Worm (Caenorhabditis elegans): Measurements from ENCODE around the gene cyn-7.

cyn-7 gene

DNA sequence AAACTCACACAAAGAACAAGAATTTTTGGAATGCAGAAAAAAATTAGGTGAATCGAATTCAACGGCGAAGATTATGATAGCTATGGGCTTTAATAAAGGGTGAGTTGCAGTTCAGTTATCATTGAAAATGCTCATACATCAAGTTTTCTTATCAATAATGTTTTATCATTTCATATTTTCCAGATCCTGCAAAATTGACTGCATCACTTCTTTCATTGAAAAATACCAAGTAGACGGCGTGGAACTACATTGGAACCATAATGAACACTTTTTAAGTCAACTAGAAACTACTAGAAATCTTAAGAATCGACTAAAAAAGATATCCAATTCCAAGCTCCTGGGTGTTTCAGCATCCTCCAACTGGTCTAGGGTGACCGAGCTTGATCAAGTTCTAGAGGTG lies 43.9 kb downstream of the cyn-7 start, which contains the start of gene K08F9.1:
Gene K08F9.1 (minus strand): TSS at position 101 of the 400 bp plus-strand sequence.
- TF ChIP-seq jun-1 (tag; optimal IDR thresholded peaks at IDR 0.05) (no peak), nhr-23 (tag; optimal IDR thresholded peaks at IDR 0.05) (no peak), pqm-1 (tag; optimal IDR thresholded peaks at IDR 0.05) (no peak), unc-39 (tag; optimal IDR thresholded peaks at IDR 0.05) (no peak), eor-1 (tag; optimal IDR thresholded peaks at IDR 0.05) (no peak), ceh-16 (tag; optimal IDR thresholded peaks at IDR 0.05) (no peak), nhr-28 (tag; optimal IDR thresholded peaks at IDR 0.05) (no peak)

DNA sequence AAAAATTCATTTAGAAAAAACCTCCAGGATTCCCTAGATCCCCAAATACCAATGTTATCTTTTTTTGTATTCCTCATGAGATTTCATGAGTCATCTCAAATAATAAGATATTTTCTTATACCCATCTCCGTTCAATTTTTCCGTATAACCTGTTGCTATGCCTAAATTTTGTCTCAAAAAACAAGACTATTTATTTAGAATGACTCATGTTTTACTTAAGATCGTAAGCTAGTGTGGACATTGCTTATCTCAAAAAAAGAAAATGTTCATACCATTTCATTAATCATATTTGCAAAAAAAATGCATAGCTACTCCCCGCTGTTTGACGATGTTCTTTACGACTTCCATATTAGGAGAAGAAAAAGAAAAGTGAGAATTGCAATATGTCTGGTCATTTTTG lies 46.9 kb downstream of the cyn-7 start, which contains the start of gene K08F9.3:
Gene K08F9.3 (plus strand): TSS at position 301 of the 400 bp plus-strand sequence.
- no peak for TF ChIP-seq elt-3 (tag; optimal IDR thresholded peaks at IDR 0.05)
- TF ChIP-seq skn-1 (tag; optimal IDR thresholded peaks at IDR 0.05): no peak
- TF ChIP-seq jun-1 (tag; optimal IDR thresholded peaks at IDR 0.05): no peak
- no peak for TF ChIP-seq tbx-2 (tag; optimal IDR thresholded peaks at IDR 0.05)
- TF ChIP-seq fkh-2 (tag; optimal IDR thresholded peaks at IDR 0.05): no peak
- no peak for TF ChIP-seq unc-39 (tag; optimal IDR thresholded peaks at IDR 0.05)
- TF ChIP-seq nhr-28 (tag; optimal IDR thresholded peaks at IDR 0.05): no peak
- TF ChIP-seq ZK546.5 (tag; optimal IDR thresholded peaks at IDR 0.05): no peak
- no peak for TF ChIP-seq sea-2 (GFP tag; optimal IDR thresholded peaks at IDR 0.05)
- no peak for TF ChIP-seq nhr-25 (tag; optimal IDR thresholded peaks at IDR 0.05)
- TF ChIP-seq nhr-67 (tag; optimal IDR thresholded peaks at IDR 0.05): no peak
- no peak for TF ChIP-seq fos-1 (tag; optimal IDR thresholded peaks at IDR 0.05)
- no peak for TF ChIP-seq hmg-11 (tag; optimal IDR thresholded peaks at IDR 0.05)

DNA sequence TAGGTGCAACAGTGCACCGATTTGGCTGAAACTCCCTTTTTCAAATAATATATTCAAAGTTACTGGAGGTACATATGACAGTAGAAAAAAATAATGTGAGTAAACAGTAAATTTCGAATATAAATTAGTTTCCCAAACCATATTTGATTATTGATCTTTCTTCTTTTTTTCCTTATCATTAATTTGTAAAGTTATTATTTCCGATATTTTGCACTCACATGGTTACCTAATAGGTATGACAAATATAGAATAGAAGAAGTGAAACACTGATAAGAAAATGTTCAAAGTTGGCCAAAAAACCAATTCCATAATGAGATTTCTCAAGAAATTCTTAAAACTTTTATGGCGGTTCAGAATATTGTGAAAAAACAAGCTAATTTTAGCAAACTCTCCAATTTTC lies 47.4 kb downstream of the cyn-7 start:
- TF ChIP-seq unc-62 (GFP tag; optimal IDR thresholded peaks at IDR 0.05): no peak
- peak; percentile 60 for TF ChIP-seq pha-4 (tag; optimal IDR thresholded peaks at IDR 0.05)
- no peak for TF ChIP-seq nhr-77 (tag; optimal IDR thresholded peaks at IDR 0.05)
- no peak for TF ChIP-seq nhr-12 (tag; optimal IDR thresholded peaks at IDR 0.05)
- peak; percentile 53 for TF ChIP-seq elt-2 (tag; optimal IDR thresholded peaks at IDR 0.05)
- peak; percentile 53 for TF ChIP-seq pqm-1 (tag; optimal IDR thresholded peaks at IDR 0.05)
- no peak for TF ChIP-seq ztf-11 (tag; optimal IDR thresholded peaks at IDR 0.05)
- no peak for TF ChIP-seq aly-2 (tag; optimal IDR thresholded peaks at IDR 0.05)
- TF ChIP-seq ceh-9 (tag; optimal IDR thresholded peaks at IDR 0.05): no peak
- TF ChIP-seq nhr-25 (tag; optimal IDR thresholded peaks at IDR 0.05): no peak
- TF ChIP-seq nfya-1 (tag; optimal IDR thresholded peaks at IDR 0.05; ENCODE audit: insufficient read depth): no peak

DNA sequence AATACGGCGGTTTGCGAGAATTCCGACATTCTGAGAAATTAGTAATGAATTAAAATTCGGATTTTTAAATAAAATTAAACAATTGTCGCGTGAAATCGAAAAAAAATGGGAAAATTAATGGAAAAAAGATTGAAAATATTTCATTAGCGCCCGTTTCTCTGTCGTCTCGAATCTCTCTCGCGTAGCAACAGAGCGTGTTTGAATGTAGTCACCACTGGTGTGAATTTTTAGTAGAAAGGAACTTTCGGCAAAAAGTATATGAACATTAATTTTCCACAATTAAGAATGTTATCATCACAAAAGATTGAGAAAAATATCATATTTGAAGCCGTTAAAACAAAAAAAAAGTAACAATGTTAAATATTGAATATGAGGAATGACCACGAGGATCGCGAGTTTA lies 50.4 kb downstream of the cyn-7 start, which contains the start of gene aipl-1:
Gene aipl-1 (minus strand): TSS at position 30 of the 400 bp plus-strand sequence.
- no peak for TF ChIP-seq nhr-11 (tag; optimal IDR thresholded peaks at IDR 0.05)
- TF ChIP-seq skn-1 (tag; optimal IDR thresholded peaks at IDR 0.05): peak; percentile 9
- TF ChIP-seq eor-1 (tag; optimal IDR thresholded peaks at IDR 0.05): no peak
- no peak for TF ChIP-seq nhr-12 (tag; optimal IDR thresholded peaks at IDR 0.05)
- peak in 1 of 3 experiments; percentile 66 for TF ChIP-seq elt-3 (tag; optimal IDR thresholded peaks at IDR 0.05)
- TF ChIP-seq fos-1 (tag; optimal IDR thresholded peaks at IDR 0.05): no peak
- TF ChIP-seq mml-1 (tag; optimal IDR thresholded peaks at IDR 0.05): no peak
- TF ChIP-seq fkh-2 (tag; optimal IDR thresholded peaks at IDR 0.05): no peak
- TF ChIP-seq nhr-43 (tag; optimal IDR thresholded peaks at IDR 0.05; ENCODE audit: poor library complexity, severe bottlenecking): no peak
- peak; percentile 60 for TF ChIP-seq fkh-10 (GFP tag; optimal IDR thresholded peaks at IDR 0.05)
- TF ChIP-seq nfya-1 (tag; optimal IDR thresholded peaks at IDR 0.05; ENCODE audit: insufficient read depth): peak; percentile 84
- no peak for TF ChIP-seq sea-2 (GFP tag; optimal IDR thresholded peaks at IDR 0.05)
- no peak for TF ChIP-seq lsy-12 (tag; optimal IDR thresholded peaks at IDR 0.05)
- no peak for TF ChIP-seq ztf-4 (tag; optimal IDR thresholded peaks at IDR 0.05)
- TF ChIP-seq mdl-1 (tag; optimal IDR thresholded peaks at IDR 0.05): no peak
- peak; percentile 53 for TF ChIP-seq lin-39 (tag; optimal IDR thresholded peaks at IDR 0.05)
- no peak for TF ChIP-seq nhr-67 (tag; optimal IDR thresholded peaks at IDR 0.05)
- no peak for TF ChIP-seq ceh-9 (tag; optimal IDR thresholded peaks at IDR 0.05)
- TF ChIP-seq nhr-28 (tag; optimal IDR thresholded peaks at IDR 0.05): no peak
- TF ChIP-seq ceh-16 (tag; optimal IDR thresholded peaks at IDR 0.05): no peak
- TF ChIP-seq ceh-82 (tag; optimal IDR thresholded peaks at IDR 0.05): peak; percentile 34
- no peak for TF ChIP-seq nhr-77 (tag; optimal IDR thresholded peaks at IDR 0.05)
- no peak for TF ChIP-seq nhr-237 (tag; optimal IDR thresholded peaks at IDR 0.05)
- TF ChIP-seq ama-1 (optimal IDR thresholded peaks at IDR 0.05): no peak
- TF ChIP-seq hmg-11 (tag; optimal IDR thresholded peaks at IDR 0.05): no peak
- TF ChIP-seq ztf-11 (tag; optimal IDR thresholded peaks at IDR 0.05): no peak
- TF ChIP-seq ZK546.5 (tag; optimal IDR thresholded peaks at IDR 0.05): no peak
- no peak for TF ChIP-seq egl-27 (tag; optimal IDR thresholded peaks at IDR 0.05)
- peak; percentile 69 for TF ChIP-seq R02D3.7 (tag; optimal IDR thresholded peaks at IDR 0.05)
- TF ChIP-seq daf-12 (tag; optimal IDR thresholded peaks at IDR 0.05): no peak
- peak; percentile 66 for TF ChIP-seq nhr-25 (tag; optimal IDR thresholded peaks at IDR 0.05)
- TF ChIP-seq aly-2 (tag; optimal IDR thresholded peaks at IDR 0.05): no peak
- peak; percentile 74 for TF ChIP-seq pqm-1 (tag; optimal IDR thresholded peaks at IDR 0.05)
- peak; percentile 39 for TF ChIP-seq jun-1 (tag; optimal IDR thresholded peaks at IDR 0.05)
- TF ChIP-seq unc-39 (tag; optimal IDR thresholded peaks at IDR 0.05): no peak
- no peak for TF ChIP-seq nhr-76 (tag; optimal IDR thresholded peaks at IDR 0.05)
- peak; percentile 21 for TF ChIP-seq egl-5 (tag; optimal IDR thresholded peaks at IDR 0.05)
- no peak for TF ChIP-seq tbx-2 (tag; optimal IDR thresholded peaks at IDR 0.05)
- TF ChIP-seq lin-15B (tag; optimal IDR thresholded peaks at IDR 0.05): peak; percentile 94
- peak; percentile 75 for TF ChIP-seq nhr-23 (tag; optimal IDR thresholded peaks at IDR 0.05)
- no peak for TF ChIP-seq zag-1 (tag; optimal IDR thresholded peaks at IDR 0.05)
